Fruit fly (Drosophila melanogaster): Measurements from ENCODE around the gene CG33796.

- TF ChIP-seq foxo (GFP tag; optimal IDR thresholded peaks at IDR 0.05): no peak
- no peak for TF ChIP-seq Abd-B (GFP tag; optimal IDR thresholded peaks at IDR 0.05)
- TF ChIP-seq psq (GFP tag; optimal IDR thresholded peaks at IDR 0.05): no peak
- no peak for TF ChIP-seq h (GFP tag; optimal IDR thresholded peaks at IDR 0.05)
- TF ChIP-seq rgr (GFP tag; optimal IDR thresholded peaks at IDR 0.05): no peak
- no peak for TF ChIP-seq sage (GFP tag; optimal IDR thresholded peaks at IDR 0.05)
- no peak for TF ChIP-seq Dfd (GFP tag; optimal IDR thresholded peaks at IDR 0.05)
- TF ChIP-seq Myc (optimal IDR thresholded peaks at IDR 0.05): no peak
- no peak for TF ChIP-seq usp (GFP tag; optimal IDR thresholded peaks at IDR 0.05)
- TF ChIP-seq Hnf4 (GFP tag; optimal IDR thresholded peaks at IDR 0.05): no peak
Measured at dm6 chr3L:16139131-16139530, 30.8 kb downstream of the CG33796 start.
